Worm (Caenorhabditis elegans): Measurements from ENCODE around the gene cyp-13A3.

The cyp-13A3 gene

ce11 chrII:9797664-9798063 is 4.6 kb upstream of the cyp-13A3 start, which contains the start of gene cyp-13A4:
Gene cyp-13A4 (minus strand): TSS chrII:9797740.
- no peak for TF ChIP-seq unc-62 (GFP tag; optimal IDR thresholded peaks at IDR 0.05)

ce11 chrII:9791185-9791584 is 1.9 kb downstream of the cyp-13A3 start:
- no peak for TF ChIP-seq unc-62 (GFP tag; optimal IDR thresholded peaks at IDR 0.05)

- no peak for TF ChIP-seq unc-62 (GFP tag; optimal IDR thresholded peaks at IDR 0.05)
Observed at ce11 chrII:9787395-9788152, 5.5 kb downstream of the cyp-13A3 start, which contains the start of gene cyp-13A2. Gene cyp-13A2 (minus strand): TSS chrII:9787629.

- no peak for TF ChIP-seq unc-62 (GFP tag; optimal IDR thresholded peaks at IDR 0.05)
Observed at ce11 chrII:9786215-9786614, 6.9 kb downstream of the cyp-13A3 start.

ce11 chrII:9782337-9782736 is 10.8 kb downstream of the cyp-13A3 start, which contains the start of gene T10B9.14:
Gene T10B9.14 (minus strand): TSS chrII:9782437.
- no peak for TF ChIP-seq unc-62 (GFP tag; optimal IDR thresholded peaks at IDR 0.05)

- TF ChIP-seq unc-62 (GFP tag; optimal IDR thresholded peaks at IDR 0.05), result no peak
Observed at ce11 chrII:9781842-9782241, 11.3 kb downstream of the cyp-13A3 start, which contains the start of gene cyp-13A1. Gene cyp-13A1 (minus strand): TSS chrII:9781997.

ce11 chrII:9778495-9778894 is 14.6 kb downstream of the cyp-13A3 start:
- no peak for TF ChIP-seq unc-62 (GFP tag; optimal IDR thresholded peaks at IDR 0.05)

- no peak for TF ChIP-seq unc-62 (GFP tag; optimal IDR thresholded peaks at IDR 0.05)
Observed at ce11 chrII:9775790-9776189, 17.3 kb downstream of the cyp-13A3 start, which contains the start of gene T10B9.9. Gene T10B9.9 (minus strand): TSS chrII:9775890.

ce11 chrII:9774653-9775052 is 18.4 kb downstream of the cyp-13A3 start:
- TF ChIP-seq unc-62 (GFP tag; optimal IDR thresholded peaks at IDR 0.05), result no peak

- no peak for TF ChIP-seq unc-62 (GFP tag; optimal IDR thresholded peaks at IDR 0.05)
Observed at ce11 chrII:9773892-9774581, 19.1 kb downstream of the cyp-13A3 start, which contains the start of gene ZK1321.4. Gene ZK1321.4 (minus strand): TSS chrII:9773942.

ce11 chrII:9769797-9770520 is 23.1 kb downstream of the cyp-13A3 start, which contains the start of gene aqp-10:
Gene aqp-10 (minus strand): TSS chrII:9769847.
- TF ChIP-seq unc-62 (GFP tag; optimal IDR thresholded peaks at IDR 0.05), result no peak

- no peak for TF ChIP-seq unc-62 (GFP tag; optimal IDR thresholded peaks at IDR 0.05)
Observed at ce11 chrII:9764696-9765095, 28.4 kb downstream of the cyp-13A3 start.

ce11 chrII:9759382-9759781 is 33.7 kb downstream of the cyp-13A3 start:
- no peak for TF ChIP-seq unc-62 (GFP tag; optimal IDR thresholded peaks at IDR 0.05)

- TF ChIP-seq unc-62 (GFP tag; optimal IDR thresholded peaks at IDR 0.05), result no peak
Observed at ce11 chrII:9757651-9758282, 35.3 kb downstream of the cyp-13A3 start, which contains the start of gene shk-1. Gene shk-1 (plus strand): TSS chrII:9758232.

ce11 chrII:9755425-9755824 is 37.7 kb downstream of the cyp-13A3 start:
- TF ChIP-seq unc-62 (GFP tag; optimal IDR thresholded peaks at IDR 0.05), result no peak

Data from whole organism, dauer.